Worm (Caenorhabditis elegans) whole organism, L4/young adult: ENCODE results near the gene nhr-35.

Experiments
- W03F9.2 ChIP-seq: fragments of 150-350 bp; optimal IDR thresholded peaks from 2 replicates; lab custom pipeline; 2014; ENCODE audit warnings: missing biosample characterization, missing genetic modification characterization
- dao-5 ChIP-seq: sonication (generic microtip); optimal IDR thresholded peaks from 2 replicates; lab custom pipeline; 2016; ENCODE audit warnings: missing genotype, missing genetic modification characterization, moderate library complexity, missing compliant biosample characterization
- him-1 ChIP-seq: sonication (generic microtip); optimal IDR thresholded peaks from 2 replicates; lab custom pipeline; 2016; ENCODE audit warnings: missing genotype, missing genetic modification reagents, missing genetic modification characterization, missing compliant biosample characterization

Gene nhr-35

DNA sequence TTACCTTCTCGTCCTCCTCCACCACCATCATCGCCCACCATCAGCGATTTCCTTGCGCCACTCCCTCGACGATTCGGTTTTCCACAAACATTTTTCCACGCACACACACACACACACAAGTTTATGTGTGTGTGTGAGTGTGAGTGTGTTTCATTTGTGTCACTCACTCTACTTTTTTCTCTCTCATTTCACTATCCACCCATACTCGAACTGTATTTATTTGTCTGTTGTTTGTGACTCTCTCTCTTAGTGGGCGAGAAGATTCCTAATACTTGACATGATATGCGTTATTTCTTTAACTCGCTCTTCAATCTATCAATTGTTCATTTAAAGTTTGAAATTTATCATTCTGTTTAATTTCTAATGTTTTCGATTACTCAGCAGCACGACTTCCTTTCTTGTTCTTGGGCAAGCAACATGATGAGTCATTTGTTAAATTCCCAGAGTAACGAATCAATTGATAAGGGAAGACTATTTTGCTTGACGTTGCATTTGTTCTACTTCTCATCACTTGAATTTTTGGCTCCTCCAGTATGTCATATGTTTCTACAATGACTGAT lies 25.3 kb upstream of the nhr-35 start:
- TF ChIP-seq him-1 (tag; lab: Kevin White, UChicago) (no peak), W03F9.2 (no peak), dao-5 (tag; lab: Kevin White, UChicago) (no peak)

ce11 chrX:4508209-4508608 lies 24.3 kb upstream of the nhr-35 start, which contains the start of gene rhi-1:
Gene rhi-1, plus strand, starts transcription at chrX:4508509.
- TF ChIP-seq dao-5 (tag; lab: Kevin White, UChicago) (no peak), him-1 (tag; lab: Kevin White, UChicago) (no peak)

- TF ChIP-seq dao-5 (tag; lab: Kevin White, UChicago) = no peak
These were observed 18.8 kb upstream of the nhr-35 start, which contains the start of gene spr-3 for ce11 chrX:4513657-4514143. Gene spr-3, plus strand, starts transcription at chrX:4514093.

DNA sequence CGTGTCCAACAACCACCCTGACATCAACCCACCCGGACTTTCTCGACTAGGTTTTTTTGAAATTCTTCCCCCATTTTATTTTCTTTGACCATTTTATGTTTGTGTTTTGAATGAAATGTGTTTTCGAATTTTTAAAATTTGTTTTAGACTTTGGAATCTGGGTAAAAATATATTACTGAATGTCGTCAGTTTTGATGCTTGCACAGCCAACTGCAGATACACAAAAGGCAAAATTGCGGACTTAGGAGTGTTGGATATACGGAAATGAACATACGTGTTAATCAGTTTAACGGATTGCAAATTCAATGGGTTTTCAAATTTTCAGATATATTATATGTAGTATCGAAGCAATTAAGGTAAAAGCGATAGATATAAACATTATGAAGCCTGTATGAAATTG lies 15.7 kb upstream of the nhr-35 start:
- no peak for TF ChIP-seq dao-5 (tag; lab: Kevin White, UChicago)
- no peak for TF ChIP-seq him-1 (tag; lab: Kevin White, UChicago)
- no peak for TF ChIP-seq W03F9.2

DNA sequence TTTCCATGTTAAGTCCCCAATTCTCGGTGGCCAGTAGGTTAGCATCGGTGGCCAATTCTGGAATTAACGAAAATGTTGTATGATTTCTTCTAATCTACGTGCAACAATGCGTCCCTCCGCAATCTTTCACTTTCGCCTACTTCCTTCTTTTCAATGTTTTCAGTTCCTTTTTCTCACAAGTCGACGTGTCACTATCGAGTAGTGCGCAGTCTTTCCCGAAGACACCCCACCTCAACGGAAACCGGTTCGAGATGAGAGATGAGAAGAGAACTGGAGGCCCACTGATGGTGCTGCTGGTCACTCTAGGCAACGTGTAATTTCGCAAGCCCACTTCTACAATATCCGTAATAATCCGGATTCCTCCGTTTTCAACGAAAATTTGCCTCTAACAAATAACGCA lies 12.5 kb upstream of the nhr-35 start:
- no peak for TF ChIP-seq him-1 (tag; lab: Kevin White, UChicago)
- TF ChIP-seq dao-5 (tag; lab: Kevin White, UChicago) = no peak
- TF ChIP-seq W03F9.2 = no peak

DNA sequence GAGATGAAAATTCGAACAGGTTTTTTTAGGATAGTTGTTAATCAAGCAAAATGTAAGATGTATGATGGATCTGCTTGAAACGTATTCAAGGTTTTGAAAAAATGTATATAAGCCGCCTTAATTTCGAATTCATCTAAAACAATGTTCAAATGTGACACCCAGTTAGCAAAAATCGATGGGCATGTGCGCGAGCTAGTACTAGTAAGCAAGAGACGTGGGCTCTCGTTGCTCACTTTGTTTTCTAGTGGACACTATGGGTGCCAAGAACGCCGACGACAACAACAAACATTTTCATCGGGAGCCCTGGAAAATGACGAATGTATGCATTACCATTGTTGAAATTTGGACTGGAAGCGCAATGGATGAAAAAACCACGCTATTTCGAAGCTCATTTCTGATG lies 11.3 kb upstream of the nhr-35 start:
- TF ChIP-seq him-1 (tag; lab: Kevin White, UChicago) (no peak), dao-5 (tag; lab: Kevin White, UChicago) (no peak), W03F9.2 (no peak)

- TF ChIP-seq W03F9.2 (no peak), dao-5 (tag; lab: Kevin White, UChicago) (no peak), him-1 (tag; lab: Kevin White, UChicago) (no peak)
These were observed 10.4 kb upstream of the nhr-35 start, which contains the start of gene C07A12.7 for ce11 chrX:4521837-4522816. Gene C07A12.7, minus strand, starts transcription at chrX:4522144.

DNA sequence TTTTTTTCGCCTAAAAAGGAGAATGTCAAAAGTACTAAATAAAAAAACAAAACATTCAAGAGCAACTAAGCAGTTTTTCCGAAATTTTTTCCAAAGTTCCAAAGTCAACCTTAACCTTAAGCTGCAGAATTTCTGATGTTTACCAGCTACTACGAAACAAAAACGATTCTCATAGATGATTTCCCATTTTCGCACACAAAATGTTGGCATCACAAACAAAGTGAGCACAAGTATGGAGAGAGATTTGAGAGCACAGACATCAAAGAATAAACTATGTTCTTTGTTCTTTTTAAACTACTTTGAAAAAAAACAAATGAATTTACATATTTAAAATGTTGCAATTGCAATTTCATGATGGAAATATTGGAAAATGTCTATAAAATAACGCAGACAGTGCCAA lies 9.2 kb upstream of the nhr-35 start:
- no peak for TF ChIP-seq dao-5 (tag; lab: Kevin White, UChicago)
- TF ChIP-seq him-1 (tag; lab: Kevin White, UChicago) = no peak
- TF ChIP-seq W03F9.2 = no peak

DNA sequence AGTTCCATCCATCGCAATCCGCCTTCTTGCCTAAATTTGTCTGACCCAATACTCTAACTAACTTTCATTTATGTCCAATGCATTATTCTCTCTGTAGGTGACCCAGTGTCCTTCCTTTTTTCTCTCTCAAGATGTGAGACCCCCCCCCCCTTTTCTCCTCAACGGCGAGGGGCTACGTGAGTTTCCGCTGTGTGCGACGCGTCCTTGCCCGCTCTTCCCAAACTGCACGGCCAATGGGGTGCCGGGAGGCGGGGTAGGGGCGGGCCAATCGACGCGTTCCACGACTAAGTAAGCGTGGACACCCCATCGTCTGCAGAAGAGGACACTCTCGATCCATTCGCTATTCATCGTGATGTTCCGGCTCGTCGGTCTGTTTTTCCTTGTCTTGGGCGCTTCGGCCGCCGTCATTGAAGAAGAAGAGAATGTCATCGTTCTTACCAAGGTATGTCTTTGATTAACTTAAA lies 8.6 kb upstream of the nhr-35 start, which contains the start of gene pdi-2:
pdi-2 (plus strand) TSS at position 269 of the 464 bp plus-strand sequence.
- peak; percentile 43 for TF ChIP-seq him-1 (tag; lab: Kevin White, UChicago)
- TF ChIP-seq W03F9.2 = no peak
- no peak for TF ChIP-seq dao-5 (tag; lab: Kevin White, UChicago)

ce11 chrX:4524844-4525243 lies 7.6 kb upstream of the nhr-35 start:
- no peak for TF ChIP-seq him-1 (tag; lab: Kevin White, UChicago)
- no peak for TF ChIP-seq W03F9.2
- no peak for TF ChIP-seq dao-5 (tag; lab: Kevin White, UChicago)

DNA sequence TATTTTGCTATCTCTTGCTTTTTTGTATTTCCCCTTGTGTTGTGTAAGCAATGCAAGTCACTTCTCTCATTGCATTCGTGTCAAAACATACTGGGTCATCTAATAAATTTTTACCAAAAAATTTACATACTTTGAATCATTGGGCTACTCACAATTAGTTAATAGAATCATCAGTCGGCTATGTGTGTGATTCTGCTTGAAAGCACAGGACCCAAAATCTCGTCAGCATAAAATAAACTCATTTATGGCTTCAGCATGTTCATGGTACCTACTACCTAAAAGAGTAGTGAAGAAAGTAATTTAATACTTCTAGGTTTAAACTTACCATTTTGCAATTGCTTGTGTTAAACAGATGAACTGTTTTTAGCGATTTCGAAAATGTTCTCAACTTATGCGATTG lies 6.1 kb upstream of the nhr-35 start:
- no peak for TF ChIP-seq dao-5 (tag; lab: Kevin White, UChicago)

DNA sequence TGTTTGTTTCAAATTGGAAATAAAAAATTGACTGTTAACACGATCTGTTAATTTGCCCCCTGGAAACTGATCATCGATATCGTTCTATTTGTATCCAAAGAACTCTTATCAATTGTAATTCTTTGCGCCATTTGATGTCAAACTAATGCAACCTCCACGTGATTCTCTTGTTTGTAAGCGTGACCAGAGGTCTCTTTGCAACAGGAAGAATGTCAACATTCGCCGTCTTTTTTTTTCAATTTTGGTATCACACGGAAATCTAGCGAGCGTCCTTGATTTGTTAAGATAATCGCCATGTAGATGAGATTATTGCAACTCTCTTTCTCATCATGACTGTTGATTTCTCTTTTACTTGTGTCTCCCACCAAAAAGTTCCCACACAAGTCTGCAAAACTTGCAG lies 3.6 kb upstream of the nhr-35 start:
- TF ChIP-seq W03F9.2 = peak; percentile 1
- TF ChIP-seq dao-5 (tag; lab: Kevin White, UChicago) = no peak

ce11 chrX:4530426-4531044 lies 2.0 kb upstream of the nhr-35 start:
- no peak for TF ChIP-seq W03F9.2
- TF ChIP-seq dao-5 (tag; lab: Kevin White, UChicago) = no peak
- TF ChIP-seq him-1 (tag; lab: Kevin White, UChicago) = no peak

DNA sequence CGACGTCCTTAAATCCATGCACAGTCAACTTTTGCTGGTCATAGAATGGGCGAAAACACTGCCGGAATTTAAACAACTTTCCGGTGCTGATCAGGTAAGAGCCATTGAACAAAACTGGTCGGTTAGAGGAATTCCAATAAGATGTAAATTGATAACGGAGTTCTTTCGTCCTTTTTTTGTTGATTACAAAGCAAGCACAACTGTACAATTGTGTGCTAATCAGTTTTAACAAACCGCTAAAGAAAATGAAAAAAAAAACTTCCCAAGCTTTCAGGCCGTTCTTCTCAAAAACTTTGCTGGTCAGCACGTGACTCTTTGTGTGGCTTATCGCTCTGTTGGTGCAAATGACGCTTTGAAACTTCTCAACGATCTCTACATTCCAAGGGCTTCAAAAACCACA lies 1.6 kb downstream of the nhr-35 start:
- TF ChIP-seq him-1 (tag; lab: Kevin White, UChicago) = no peak
- no peak for TF ChIP-seq W03F9.2
- no peak for TF ChIP-seq dao-5 (tag; lab: Kevin White, UChicago)
